Fruit fly (Drosophila melanogaster): Measurements from ENCODE around the gene LKRSDH.

Gene LKRSDH

dm6 chr2L:7782788-7783401 lies 12.9 kb downstream of the LKRSDH start, which contains the start of gene Brd7-9 (continued):
- TF ChIP-seq Hr39 (GFP tag; optimal IDR thresholded peaks at IDR 0.05) (peak; percentile 58), Blimp-1 (GFP tag; optimal IDR thresholded peaks at IDR 0.05) (no peak), Eip78C (GFP tag) (peak; percentile 94), Sox14 (GFP tag; optimal IDR thresholded peaks at IDR 0.05) (peak; percentile 74), CG15336 (GFP tag; IDR thresholded peaks at IDR 0.05) (peak; percentile 93), CG7368 (GFP tag; optimal IDR thresholded peaks at IDR 0.05) (peak; percentile 73), ss (GFP tag; optimal IDR thresholded peaks at IDR 0.05) (no peak), Gug (GFP tag; IDR thresholded peaks at IDR 0.05) (peak; percentile 67), CG11902 (GFP tag; optimal IDR thresholded peaks at IDR 0.05) (peak; percentile 40), CG10631 (GFP tag; optimal IDR thresholded peaks at IDR 0.05) (peak; percentile 61), CG6163 (GFP tag; IDR thresholded peaks at IDR 0.05) (peak; percentile 90), Hr38 (GFP tag; optimal IDR thresholded peaks at IDR 0.05) (no peak), vri (GFP tag; optimal IDR thresholded peaks at IDR 0.05) (no peak), fkh (GFP tag; optimal IDR thresholded peaks at IDR 0.05) (no peak), CG6792 (GFP tag; optimal IDR thresholded peaks at IDR 0.05) (peak; percentile 67), CG8632 (GFP tag; optimal IDR thresholded peaks at IDR 0.05) (peak; percentile 66)

- TF ChIP-seq Hr38 (GFP tag; optimal IDR thresholded peaks at IDR 0.05) (no peak), Ets96B (tag; optimal IDR thresholded peaks at IDR 0.05) (no peak), Hr39 (GFP tag; optimal IDR thresholded peaks at IDR 0.05) (no peak), CG6808 (GFP tag; optimal IDR thresholded peaks at IDR 0.05) (no peak), Lpt (GFP tag; optimal IDR thresholded peaks at IDR 0.05) (no peak), CG11902 (GFP tag; optimal IDR thresholded peaks at IDR 0.05) (no peak), net (GFP tag; optimal IDR thresholded peaks at IDR 0.05) (no peak), spab (GFP tag; optimal IDR thresholded peaks at IDR 0.05) (no peak), CG32006 (GFP tag; optimal IDR thresholded peaks at IDR 0.05) (no peak), CG34406 (GFP tag; optimal IDR thresholded peaks at IDR 0.05) (no peak), fd85E (GFP tag; optimal IDR thresholded peaks at IDR 0.05) (no peak), CG16779 (tag; optimal IDR thresholded peaks at IDR 0.05) (no peak), Blimp-1 (GFP tag; optimal IDR thresholded peaks at IDR 0.05) (no peak), Eip93F (GFP tag; optimal IDR thresholded peaks at IDR 0.05) (no peak), CG6792 (GFP tag; optimal IDR thresholded peaks at IDR 0.05) (no peak), acj6 (GFP tag; optimal IDR thresholded peaks at IDR 0.05) (no peak)
Measured at dm6 chr2L:7781165-7781564, 14.6 kb downstream of the LKRSDH start, which contains the start of gene CG7164. Gene CG7164 (plus strand): TSS chr2L:7781465.

dm6 chr2L:7779785-7780184 lies 16.0 kb downstream of the LKRSDH start, which contains the start of gene Uro:
Gene Uro (plus strand): TSS chr2L:7780085.
- TF ChIP-seq Blimp-1 (GFP tag; optimal IDR thresholded peaks at IDR 0.05) (no peak), CG34406 (GFP tag; optimal IDR thresholded peaks at IDR 0.05) (no peak), eg (GFP tag; IDR thresholded peaks at IDR 0.05) (no peak), CG10669 (GFP tag; optimal IDR thresholded peaks at IDR 0.05) (no peak), Sox15 (GFP tag; optimal IDR thresholded peaks at IDR 0.05) (no peak), Sox14 (GFP tag; optimal IDR thresholded peaks at IDR 0.05) (no peak), fkh (GFP tag; optimal IDR thresholded peaks at IDR 0.05) (no peak), topi (GFP tag; optimal IDR thresholded peaks at IDR 0.05) (no peak), pdm3 (GFP tag; optimal IDR thresholded peaks at IDR 0.05) (no peak)

dm6 chr2L:7777979-7778692 lies 17.6 kb downstream of the LKRSDH start, which contains the start of gene CG7179:
Gene CG7179 (minus strand): TSS chr2L:7778029.
- TF ChIP-seq CG11902 (GFP tag; optimal IDR thresholded peaks at IDR 0.05) (no peak), fkh (GFP tag; optimal IDR thresholded peaks at IDR 0.05) (peak; percentile 72), CG6808 (GFP tag; optimal IDR thresholded peaks at IDR 0.05) (no peak), lz (GFP tag; optimal IDR thresholded peaks at IDR 0.05) (no peak), CG4318 (GFP tag; optimal IDR thresholded peaks at IDR 0.05) (no peak), vri (GFP tag; optimal IDR thresholded peaks at IDR 0.05) (no peak), Eip75B (GFP tag; optimal IDR thresholded peaks at IDR 0.05) (no peak), CG10669 (GFP tag; optimal IDR thresholded peaks at IDR 0.05) (no peak)

All from whole organism, prepupa.